Fruit fly (Drosophila melanogaster) whole organism, embryonic: Measurements from ENCODE around the gene P58IPK.
A peak's percentile ranks its signal among the peaks of the same experiment; 100 is the strongest.

Source experiments
- Ada2b ChIP-seq: fragments of 200-800 bp; sonication (Bioruptor generic); IDR thresholded peaks from 2 replicates; pipeline ENCODE4 v1.3.6; 2022; ENCODE audit warnings: missing biosample characterization, missing genetic modification characterization
- BtbVII ChIP-seq: fragments of 200-800 bp; sonication (Bioruptor generic); optimal IDR thresholded peaks from 3 replicates; lab custom pipeline; 2017; ENCODE audit warnings: missing biosample characterization, mild to moderate bottlenecking, missing genetic modification characterization
- CG10462 ChIP-seq: fragments of 200-800 bp; sonication (Bioruptor generic); optimal IDR thresholded peaks from 2 replicates; lab custom pipeline; 2016; ENCODE audit warnings: missing biosample characterization, missing genetic modification characterization
- CG11560 ChIP-seq: fragments of 200-800 bp; sonication (Bioruptor generic); IDR thresholded peaks from 3 replicates; pipeline ENCODE4 v1.3.6; 2022; ENCODE audit warnings: missing biosample characterization, missing genetic modification characterization
- CG13624 ChIP-seq: fragments of 200-800 bp; sonication (Bioruptor generic); optimal IDR thresholded peaks from 2 replicates; lab custom pipeline; 2016; ENCODE audit warnings: missing biosample characterization, missing genetic modification characterization
- CG14965 ChIP-seq: fragments of 200-800 bp; sonication (Bioruptor generic); optimal IDR thresholded peaks from 2 replicates; lab custom pipeline; 2016; ENCODE audit warnings: missing biosample characterization, missing genetic modification characterization, borderline replicate concordance
- CG1792 ChIP-seq: fragments of 200-800 bp; sonication (Bioruptor generic); optimal IDR thresholded peaks from 2 replicates; lab custom pipeline; 2016; ENCODE audit warnings: missing biosample characterization, missing genetic modification characterization
- CG1832 ChIP-seq: fragments of 200-800 bp; sonication (Bioruptor generic); optimal IDR thresholded peaks from 2 replicates; lab custom pipeline; 2017; ENCODE audit warnings: missing biosample characterization, mild to moderate bottlenecking, missing genetic modification characterization, inconsistent platforms
- CG2678 ChIP-seq: fragments of 200-800 bp; sonication (Bioruptor generic); optimal IDR thresholded peaks from 3 replicates; lab custom pipeline; 2019; ENCODE audit warnings: missing biosample characterization, mild to moderate bottlenecking, missing genetic modification characterization, moderate library complexity
- CG3065 ChIP-seq: fragments of 200-800 bp; sonication (Bioruptor generic); optimal IDR thresholded peaks from 2 replicates; lab custom pipeline; 2016; ENCODE audit warnings: missing biosample characterization, missing genetic modification characterization
- CG4282 ChIP-seq: fragments of 200-800 bp; sonication (Bioruptor generic); optimal IDR thresholded peaks from 2 replicates; lab custom pipeline; 2016; ENCODE audit warnings: missing biosample characterization, missing genetic modification characterization
- CG4404 ChIP-seq: fragments of 200-800 bp; sonication (Bioruptor generic); IDR thresholded peaks from 2 replicates; pipeline ENCODE4 v1.3.6; 2022; ENCODE audit warnings: missing biosample characterization, missing genetic modification characterization
- CG8944 ChIP-seq: fragments of 200-800 bp; sonication (Bioruptor generic); optimal IDR thresholded peaks from 3 replicates; lab custom pipeline; 2016; ENCODE audit warnings: missing biosample characterization, missing genetic modification characterization
- CG9797 ChIP-seq: fragments of 200-800 bp; sonication (Bioruptor generic); optimal IDR thresholded peaks from 3 replicates; lab custom pipeline; 2018; ENCODE audit warnings: missing biosample characterization, mild to moderate bottlenecking, missing genetic modification characterization
- CG9817 ChIP-seq: fragments of 200-800 bp; sonication (Bioruptor generic); optimal IDR thresholded peaks from 2 replicates; lab custom pipeline; 2018; ENCODE audit warnings: missing biosample characterization, mild to moderate bottlenecking, missing genetic modification characterization, moderate library complexity
- CG9932 ChIP-seq: fragments of 200-800 bp; sonication (Bioruptor generic); IDR thresholded peaks from 2 replicates; pipeline ENCODE4 v1.3.6; 2022; ENCODE audit warnings: missing biosample characterization, missing genetic modification characterization
- Camta ChIP-seq: fragments of 200-800 bp; sonication (Bioruptor generic); optimal IDR thresholded peaks from 2 replicates; lab custom pipeline; 2016; ENCODE audit warnings: missing biosample characterization, missing genetic modification characterization
- Dbx ChIP-seq: fragments of 200-800 bp; sonication (Bioruptor generic); IDR thresholded peaks from 3 replicates; pipeline ENCODE4 v1.3.6; 2022; ENCODE audit warnings: missing biosample characterization, missing genetic modification characterization
- Dfd ChIP-seq, 2 experiments: fragments of >200 bp; optimal IDR thresholded peaks; 2 replicates each; lab custom pipeline; 2017; ENCODE audit warnings: missing biosample characterization in 2 of 2, missing genetic modification characterization in 2 of 2
- Dll ChIP-seq: fragments of 200-800 bp; sonication (Bioruptor generic); IDR thresholded peaks from 4 replicates; pipeline ENCODE4 v1.3.6; 2022; ENCODE audit warnings: missing biosample characterization, missing genetic modification characterization; ENCODE audit not compliant: partially characterized antibody
- Doc3 ChIP-seq: fragments of 200-800 bp; sonication (Bioruptor generic); IDR thresholded peaks from 3 replicates; pipeline ENCODE4 v1.3.6; 2022; ENCODE audit warnings: missing biosample characterization, missing genetic modification characterization; ENCODE audit not compliant: partially characterized antibody
- E2f1 ChIP-seq: fragments of 200-800 bp; sonication (Bioruptor generic); IDR thresholded peaks from 2 replicates; pipeline ENCODE4 v1.3.6; 2022; ENCODE audit warnings: missing biosample characterization, missing genetic modification characterization
- HLH54F ChIP-seq: fragments of 200-800 bp; sonication (Bioruptor generic); optimal IDR thresholded peaks from 3 replicates; lab custom pipeline; 2016; ENCODE audit warnings: missing biosample characterization, missing genetic modification characterization
- Hmx ChIP-seq: fragments of 200-800 bp; sonication (Bioruptor generic); optimal IDR thresholded peaks from 2 replicates; lab custom pipeline; 2016; ENCODE audit warnings: missing biosample characterization, missing genetic modification characterization
- Jarid2 ChIP-seq: fragments of 200-800 bp; sonication (Bioruptor generic); optimal IDR thresholded peaks from 3 replicates; lab custom pipeline; 2017; ENCODE audit warnings: mild to moderate bottlenecking, missing biosample characterization, missing genetic modification reagents, missing genetic modification characterization
- Lhr ChIP-seq: fragments of 200-800 bp; sonication (Bioruptor generic); optimal IDR thresholded peaks from 3 replicates; lab custom pipeline; 2017; ENCODE audit warnings: mild to moderate bottlenecking, missing biosample characterization, missing genetic modification reagents, missing genetic modification characterization
- MESR4 ChIP-seq: fragments of 200-800 bp; sonication (Bioruptor generic); optimal IDR thresholded peaks from 2 replicates; lab custom pipeline; 2018; ENCODE audit warnings: missing biosample characterization, mild to moderate bottlenecking, missing genetic modification characterization, moderate library complexity
- Med ChIP-seq: fragments of 200-800 bp; sonication (Bioruptor generic); peaks from one replicate; lab custom pipeline; 2016; ENCODE audit warnings: missing biosample characterization, missing genetic modification characterization, mild to moderate bottlenecking, inconsistent platforms, moderate library complexity
- Vsx1 ChIP-seq: fragments of 200-800 bp; sonication (Bioruptor generic); optimal IDR thresholded peaks from 2 replicates; lab custom pipeline; 2017; ENCODE audit warnings: missing biosample characterization, mild to moderate bottlenecking, missing genetic modification characterization, missing genetic modification reagents
- ash1 ChIP-seq: fragments of 200-800 bp; sonication (Bioruptor generic); optimal IDR thresholded peaks from 2 replicates; lab custom pipeline; 2018; ENCODE audit warnings: missing biosample characterization, mild to moderate bottlenecking, missing genetic modification characterization
- ato ChIP-seq: fragments of 200-800 bp; sonication (Bioruptor generic); IDR thresholded peaks from 2 replicates; pipeline ENCODE4 v1.3.6; 2022; ENCODE audit warnings: missing biosample characterization, missing genetic modification characterization; ENCODE audit not compliant: partially characterized antibody
- bsh ChIP-seq, 2 experiments: fragments of 200-800 bp; sonication (Bioruptor generic); optimal IDR thresholded peaks; 2 replicates each; lab custom pipeline; 2017 to 2018; ENCODE audit warnings: mild to moderate bottlenecking in 2 of 2, missing biosample characterization in 2 of 2, missing genetic modification characterization in 2 of 2, moderate library complexity in 1 of 2
- crol ChIP-seq: fragments of 200-800 bp; sonication (Bioruptor generic); IDR thresholded peaks from 2 replicates; pipeline ENCODE4 v1.3.6; 2022; ENCODE audit warnings: missing biosample characterization, missing genetic modification characterization
- danr ChIP-seq: fragments of 200-800 bp; sonication (Bioruptor generic); IDR thresholded peaks from 2 replicates; pipeline ENCODE4 v1.3.6; 2022; ENCODE audit warnings: missing biosample characterization, missing genetic modification characterization
- eve ChIP-seq, 2 experiments: fragments of >200 bp; optimal IDR thresholded peaks; 2 replicates each; lab custom pipeline; 2017; ENCODE audit warnings: missing biosample characterization in 2 of 2, missing genetic modification characterization in 2 of 2
- gsb-n ChIP-seq: fragments of 200-800 bp; sonication (Bioruptor generic); optimal IDR thresholded peaks from 3 replicates; lab custom pipeline; 2018; ENCODE audit warnings: missing biosample characterization, mild to moderate bottlenecking, missing genetic modification characterization
- jumu ChIP-seq: fragments of 200-800 bp; sonication (Bioruptor generic); optimal IDR thresholded peaks from 3 replicates; lab custom pipeline; 2016; ENCODE audit warnings: missing biosample characterization, missing genetic modification characterization
- ken ChIP-seq: fragments of 200-800 bp; sonication (Bioruptor generic); IDR thresholded peaks from 3 replicates; pipeline ENCODE4 v1.3.6; 2022; ENCODE audit warnings: missing biosample characterization, missing genetic modification characterization
- klu ChIP-seq: fragments of 200-800 bp; sonication (Bioruptor generic); IDR thresholded peaks from 2 replicates; pipeline ENCODE4 v1.3.6; 2022; ENCODE audit warnings: missing biosample characterization, missing genetic modification characterization
- knrl ChIP-seq: fragments of 200-800 bp; sonication (Bioruptor generic); IDR thresholded peaks from 3 replicates; pipeline ENCODE4 v1.3.6; 2022; ENCODE audit warnings: missing biosample characterization, missing genetic modification characterization; ENCODE audit not compliant: partially characterized antibody
- lmd ChIP-seq: fragments of 200-800 bp; sonication (Bioruptor generic); IDR thresholded peaks from 2 replicates; pipeline ENCODE4 v1.3.6; 2022; ENCODE audit warnings: missing biosample characterization, missing genetic modification characterization
- lov ChIP-seq, 2 experiments: fragments of 200-800 bp in 1 of 2; fragments of >200 bp in 1 of 2; sonication (Bioruptor generic) in 1 of 2; IDR thresholded peaks in 1 of 2; optimal IDR thresholded peaks in 1 of 2; 2 replicates in 1 of 2; 3 replicates in 1 of 2; pipeline versions ENCODE4 v1.3.6 to Lab custom; 2017 to 2022; ENCODE audit warnings: missing biosample characterization in 1 of 2, missing genetic modification characterization in 1 of 2
- pzg ChIP-seq: fragments of 200-800 bp; sonication (Bioruptor generic); optimal IDR thresholded peaks from 3 replicates; lab custom pipeline; 2018; ENCODE audit warnings: missing biosample characterization, mild to moderate bottlenecking, missing genetic modification characterization, moderate library complexity
- ranshi ChIP-seq: fragments of 200-800 bp; sonication (Bioruptor generic); IDR thresholded peaks from 2 replicates; pipeline ENCODE4 v1.3.6; 2022; ENCODE audit warnings: missing biosample characterization, missing genetic modification characterization
- scrt ChIP-seq: fragments of 200-800 bp; sonication (Bioruptor generic); optimal IDR thresholded peaks from 2 replicates; lab custom pipeline; 2018; ENCODE audit warnings: missing biosample characterization, mild to moderate bottlenecking, missing genetic modification characterization, moderate library complexity
- sens ChIP-seq: fragments of 200-800 bp; sonication (Bioruptor generic); peaks from one replicate; lab custom pipeline; 2016; ENCODE audit warnings: missing biosample characterization, missing genetic modification characterization
- stwl ChIP-seq: fragments of 200-800 bp; sonication (Bioruptor generic); optimal IDR thresholded peaks from 3 replicates; lab custom pipeline; 2018; ENCODE audit warnings: missing biosample characterization, mild to moderate bottlenecking, missing genetic modification characterization, moderate library complexity
- trh ChIP-seq: fragments of 200-800 bp; sonication (Bioruptor generic); optimal IDR thresholded peaks from 2 replicates; lab custom pipeline; 2016; ENCODE audit warnings: missing biosample characterization, missing genetic modification characterization
- unc-4 ChIP-seq: fragments of 200-800 bp; sonication (Bioruptor generic); IDR thresholded peaks from 2 replicates; pipeline ENCODE4 v1.3.6; 2022; ENCODE audit warnings: missing biosample characterization, missing genetic modification characterization; ENCODE audit not compliant: partially characterized antibody
- wek ChIP-seq: fragments of 200-800 bp; sonication (Bioruptor generic); optimal IDR thresholded peaks from 3 replicates; lab custom pipeline; 2018; ENCODE audit warnings: missing biosample characterization, mild to moderate bottlenecking, missing genetic modification characterization, moderate library complexity

Gene P58IPK

dm6 chr3R:9551013-9551658, 35.6 kb upstream of the P58IPK start (continued):
- TF ChIP-seq CG4404 (GFP tag; lab: Robert Waterston, UW) (no peak), lov (optimal IDR thresholded peaks at IDR 0.05; lab: Kevin White, UChicago) (peak; percentile 36), lov (GFP tag; IDR thresholded peaks at IDR 0.05; lab: Robert Waterston, UW) (no peak), scrt (GFP tag; lab: Kevin White, UChicago) (peak; percentile 62), bsh (GFP tag; optimal IDR thresholded peaks at IDR 0.05; lab: Kevin White, UChicago) (peak in 1 of 2 experiments; percentile 9), pzg (GFP tag; lab: Kevin White, UChicago) (peak; percentile 49), CG14965 (GFP tag; lab: Kevin White, UChicago) (no peak), E2f1 (GFP tag; lab: Robert Waterston, UW) (no peak), Camta (peak; percentile 46), sens (GFP tag; lab: Kevin White, UChicago) (peak; percentile 85), Dbx (GFP tag; lab: Robert Waterston, UW) (no peak), danr (GFP tag; lab: Robert Waterston, UW) (no peak), knrl (GFP tag; lab: Robert Waterston, UW) (no peak), HLH54F (no peak), Jarid2 (peak; percentile 52), Dll (GFP tag; lab: Robert Waterston, UW) (no peak), Dfd (GFP tag; optimal IDR thresholded peaks at IDR 0.05; lab: Kevin White, UChicago) (no peak), CG9817 (tag; lab: Kevin White, UChicago) (no peak), Hmx (GFP tag; lab: Kevin White, UChicago) (no peak), stwl (tag; lab: Kevin White, UChicago) (no peak), klu (GFP tag; lab: Robert Waterston, UW) (no peak), eve (GFP tag; optimal IDR thresholded peaks at IDR 0.05; lab: Kevin White, UChicago) (no peak), unc-4 (GFP tag; lab: Robert Waterston, UW) (no peak), CG9797 (no peak), CG1832 (GFP tag; lab: Kevin White, UChicago) (peak; percentile 90), CG1792 (peak; percentile 5), trh (GFP tag; lab: Kevin White, UChicago) (no peak), MESR4 (GFP tag; lab: Kevin White, UChicago) (peak; percentile 96), ash1 (GFP tag; lab: Kevin White, UChicago) (peak; percentile 72), CG13624 (GFP tag; lab: Kevin White, UChicago) (peak; percentile 74), CG9932 (no peak), CG8944 (GFP tag; lab: Kevin White, UChicago) (no peak), Doc3 (GFP tag; lab: Robert Waterston, UW) (no peak), ato (GFP tag; lab: Robert Waterston, UW) (no peak), Lhr (GFP tag; lab: Kevin White, UChicago) (no peak), CG3065 (no peak), ken (GFP tag; lab: Robert Waterston, UW) (no peak), crol (no peak), lmd (GFP tag; lab: Robert Waterston, UW) (no peak), Vsx1 (GFP tag; lab: Kevin White, UChicago) (peak; percentile 24), gsb-n (no peak), CG11560 (no peak), wek (peak; percentile 73), Med (peak; percentile 91), jumu (GFP tag; lab: Kevin White, UChicago) (no peak), BtbVII (peak; percentile 69), CG2678 (tag; lab: Kevin White, UChicago) (peak; percentile 58), CG4282 (GFP tag; lab: Kevin White, UChicago) (peak; percentile 18), Ada2b (no peak), ranshi (GFP tag; lab: Robert Waterston, UW) (no peak), CG10462 (GFP tag; lab: Kevin White, UChicago) (no peak)
